Worm (Caenorhabditis elegans): Measurements from ENCODE around the gene vha-15.
A peak's percentile ranks its signal among the peaks of the same experiment; 100 is the strongest.

Gene vha-15

DNA sequence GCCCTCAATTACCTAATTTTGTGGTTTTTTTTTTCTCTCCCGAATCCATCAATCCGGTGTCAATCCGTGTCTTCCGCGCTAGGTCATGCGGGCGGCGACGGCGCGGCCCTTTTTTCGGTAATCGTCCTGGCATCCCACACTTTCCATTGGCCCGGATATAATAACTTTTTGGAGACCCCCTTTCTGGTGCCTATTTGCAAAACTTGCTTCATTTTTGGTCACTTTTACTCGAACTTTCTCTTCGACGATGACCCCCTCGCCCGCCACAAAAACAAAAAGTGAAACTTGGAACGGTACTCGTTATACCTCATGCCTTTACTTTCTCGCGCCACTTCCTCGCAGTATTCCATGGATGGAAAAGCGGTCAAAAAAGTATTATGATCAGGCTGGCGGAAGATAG lies 23.3 kb upstream of the vha-15 start:
- TF ChIP-seq pha-4 (tag; optimal IDR thresholded peaks at IDR 0.05) (no peak), nhr-23 (tag; optimal IDR thresholded peaks at IDR 0.05) (peak; percentile 77), fkh-10 (GFP tag; optimal IDR thresholded peaks at IDR 0.05) (no peak)

DNA sequence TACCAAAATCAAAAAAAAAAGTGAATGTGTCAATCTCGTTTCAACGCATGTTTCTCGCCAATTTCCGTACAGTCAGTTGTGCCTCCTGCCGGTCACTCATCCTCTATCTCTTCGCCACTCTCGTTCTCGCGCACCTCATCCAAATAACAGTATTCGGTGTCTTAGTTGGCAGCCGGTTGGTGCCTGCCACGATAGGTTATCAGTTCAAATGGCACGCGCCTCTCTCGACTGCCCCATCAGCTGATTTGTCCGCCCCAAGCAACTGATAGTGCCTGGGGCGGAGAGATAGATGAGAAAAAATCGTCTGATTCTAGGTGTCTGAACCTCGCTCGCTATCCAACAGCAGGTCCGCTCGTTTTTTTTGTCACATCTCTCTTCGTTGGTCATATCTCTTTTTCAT lies 22.6 kb upstream of the vha-15 start:
- peak; percentile 43 for TF ChIP-seq nhr-43 (tag; optimal IDR thresholded peaks at IDR 0.05; ENCODE audit: poor library complexity, severe bottlenecking)
- no peak for TF ChIP-seq hmg-11 (tag; optimal IDR thresholded peaks at IDR 0.05)
- peak; percentile 57 for TF ChIP-seq elt-2 (tag; optimal IDR thresholded peaks at IDR 0.05)
- TF ChIP-seq mdl-1 (tag; optimal IDR thresholded peaks at IDR 0.05) = peak; percentile 1
- TF ChIP-seq nhr-25 (tag; optimal IDR thresholded peaks at IDR 0.05) = peak; percentile 32
- TF ChIP-seq zag-1 (tag; optimal IDR thresholded peaks at IDR 0.05) = no peak
- TF ChIP-seq pha-4 (tag; optimal IDR thresholded peaks at IDR 0.05) = peak; percentile 22
- no peak for TF ChIP-seq jun-1 (tag; optimal IDR thresholded peaks at IDR 0.05)
- no peak for TF ChIP-seq nhr-23 (tag; optimal IDR thresholded peaks at IDR 0.05)
- no peak for TF ChIP-seq fkh-10 (GFP tag; optimal IDR thresholded peaks at IDR 0.05)
- no peak for TF ChIP-seq snpc-4 (tag; optimal IDR thresholded peaks at IDR 0.05)
- TF ChIP-seq elt-3 (tag; optimal IDR thresholded peaks at IDR 0.05) = peak in 2 of 3 experiments; percentile 76 to 86
- peak; percentile 1 for TF ChIP-seq pqm-1 (tag; optimal IDR thresholded peaks at IDR 0.05)
- TF ChIP-seq nfya-1 (tag; optimal IDR thresholded peaks at IDR 0.05; ENCODE audit: insufficient read depth) = peak; percentile 22

DNA sequence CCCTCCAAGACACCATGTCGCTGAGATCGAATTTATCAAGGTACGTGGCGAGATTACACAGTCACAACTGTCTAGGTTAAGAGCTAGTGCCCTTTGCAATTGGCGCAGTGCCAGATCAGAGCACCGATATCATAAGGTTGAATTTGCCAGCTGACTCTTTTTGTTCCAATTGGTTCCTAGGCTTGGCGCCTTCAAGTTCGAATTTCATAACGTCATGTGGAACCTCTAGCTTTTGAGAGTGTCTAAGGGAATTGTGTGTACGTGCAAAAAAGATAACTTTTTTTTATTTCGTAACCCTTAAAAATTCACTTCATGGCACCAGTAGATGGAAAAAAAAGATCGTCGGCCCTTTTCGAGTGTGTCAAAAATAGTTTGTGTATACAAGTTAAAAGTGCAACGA lies 21.5 kb upstream of the vha-15 start:
- no peak for TF ChIP-seq ztf-11 (tag; optimal IDR thresholded peaks at IDR 0.05)
- TF ChIP-seq ama-1 (optimal IDR thresholded peaks at IDR 0.05) = no peak
- TF ChIP-seq R02D3.7 (tag; optimal IDR thresholded peaks at IDR 0.05) = no peak
- TF ChIP-seq snpc-4 (tag; optimal IDR thresholded peaks at IDR 0.05) = no peak
- TF ChIP-seq nhr-43 (tag; optimal IDR thresholded peaks at IDR 0.05; ENCODE audit: poor library complexity, severe bottlenecking) = no peak
- TF ChIP-seq nhr-28 (tag; optimal IDR thresholded peaks at IDR 0.05) = no peak

DNA sequence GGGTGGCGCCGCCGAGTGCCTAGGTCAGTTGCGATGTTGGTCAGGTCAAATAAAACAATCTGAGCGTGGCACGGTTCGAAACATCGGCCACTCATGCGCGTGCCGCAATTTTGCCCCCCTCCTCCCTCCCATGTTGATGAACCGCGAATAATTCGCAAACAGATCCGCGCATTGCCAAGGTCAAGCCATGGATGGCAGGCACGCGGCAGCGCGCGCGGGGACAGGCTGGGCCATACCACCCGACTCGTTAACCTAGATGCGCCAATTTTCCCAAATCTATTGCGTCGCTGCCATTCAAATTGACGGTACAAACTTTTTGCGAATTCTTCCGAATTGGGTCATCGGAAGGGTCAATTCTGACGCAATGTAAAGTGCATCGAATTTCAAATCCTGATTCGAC lies 21.0 kb upstream of the vha-15 start:
- peak; percentile 30 for TF ChIP-seq ceh-28 (tag; optimal IDR thresholded peaks at IDR 0.05)
- TF ChIP-seq lsy-12 (tag; optimal IDR thresholded peaks at IDR 0.05) = peak; percentile 0
- TF ChIP-seq mdl-1 (tag; optimal IDR thresholded peaks at IDR 0.05) = no peak
- no peak for TF ChIP-seq pqm-1 (tag; optimal IDR thresholded peaks at IDR 0.05)
- TF ChIP-seq pha-4 (tag; optimal IDR thresholded peaks at IDR 0.05) = peak; percentile 17
- peak in 1 of 3 experiments; percentile 39 for TF ChIP-seq elt-3 (tag; optimal IDR thresholded peaks at IDR 0.05)
- TF ChIP-seq ceh-16 (tag; optimal IDR thresholded peaks at IDR 0.05) = no peak
- TF ChIP-seq nhr-25 (tag; optimal IDR thresholded peaks at IDR 0.05) = peak; percentile 74
- peak; percentile 25 for TF ChIP-seq tbx-2 (tag; optimal IDR thresholded peaks at IDR 0.05)
- TF ChIP-seq nhr-43 (tag; optimal IDR thresholded peaks at IDR 0.05; ENCODE audit: poor library complexity, severe bottlenecking) = peak; percentile 12
- TF ChIP-seq nhr-23 (tag; optimal IDR thresholded peaks at IDR 0.05) = peak; percentile 91
- TF ChIP-seq ceh-9 (tag; optimal IDR thresholded peaks at IDR 0.05) = no peak

DNA sequence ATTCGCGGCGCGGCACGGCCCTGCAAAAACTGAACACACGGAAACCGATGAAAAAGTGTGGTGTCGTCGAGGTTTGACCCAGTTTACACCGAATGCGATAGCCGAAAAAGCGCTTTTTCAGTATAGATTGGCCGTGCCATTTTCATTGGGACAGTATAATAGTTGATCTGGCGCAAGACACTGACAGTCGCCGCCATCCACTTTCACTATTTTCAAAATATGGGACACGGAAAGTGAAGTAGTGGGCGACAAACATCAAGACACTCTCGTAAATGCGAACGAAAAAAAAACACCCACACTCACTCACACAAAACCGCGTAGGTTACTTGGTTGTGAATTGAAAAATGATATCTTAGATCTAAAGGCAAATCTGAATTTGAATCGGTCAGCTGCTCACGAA lies 18.7 kb upstream of the vha-15 start:
- TF ChIP-seq skn-1 (tag; optimal IDR thresholded peaks at IDR 0.05) (no peak), elt-3 (tag; optimal IDR thresholded peaks at IDR 0.05) (peak in 1 of 3 experiments; percentile 9), ceh-28 (tag; optimal IDR thresholded peaks at IDR 0.05) (no peak), snpc-4 (tag; optimal IDR thresholded peaks at IDR 0.05) (no peak), pqm-1 (tag; optimal IDR thresholded peaks at IDR 0.05) (no peak), R02D3.7 (tag; optimal IDR thresholded peaks at IDR 0.05) (no peak), ama-1 (optimal IDR thresholded peaks at IDR 0.05) (no peak), nhr-43 (tag; optimal IDR thresholded peaks at IDR 0.05; ENCODE audit: poor library complexity, severe bottlenecking) (no peak), nhr-76 (tag; optimal IDR thresholded peaks at IDR 0.05) (no peak), fos-1 (tag; optimal IDR thresholded peaks at IDR 0.05) (no peak), fkh-10 (GFP tag; optimal IDR thresholded peaks at IDR 0.05) (no peak), nhr-23 (tag; optimal IDR thresholded peaks at IDR 0.05) (peak; percentile 78), mml-1 (tag; optimal IDR thresholded peaks at IDR 0.05) (no peak)

DNA sequence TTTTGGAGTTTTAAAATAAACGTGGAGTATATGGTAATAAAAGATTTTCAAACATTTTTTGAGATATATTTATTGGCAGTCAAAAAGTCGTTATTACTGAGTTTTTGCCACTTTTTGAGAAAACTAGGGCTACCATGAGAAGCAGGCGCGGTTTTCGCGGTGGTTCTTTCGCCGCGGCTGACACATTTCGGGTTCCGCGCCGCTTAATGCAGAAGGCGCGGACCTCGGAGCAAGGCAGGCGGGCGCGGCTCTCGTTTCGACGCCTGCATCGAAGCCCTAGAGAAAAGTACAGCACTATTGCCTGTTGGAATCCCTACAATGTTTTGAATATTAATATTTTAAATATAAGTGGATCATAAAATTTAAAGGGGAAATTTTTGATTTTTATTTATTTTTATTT lies 18.3 kb upstream of the vha-15 start:
- TF ChIP-seq mml-1 (tag; optimal IDR thresholded peaks at IDR 0.05) (no peak), snpc-4 (tag; optimal IDR thresholded peaks at IDR 0.05) (peak; percentile 50)

DNA sequence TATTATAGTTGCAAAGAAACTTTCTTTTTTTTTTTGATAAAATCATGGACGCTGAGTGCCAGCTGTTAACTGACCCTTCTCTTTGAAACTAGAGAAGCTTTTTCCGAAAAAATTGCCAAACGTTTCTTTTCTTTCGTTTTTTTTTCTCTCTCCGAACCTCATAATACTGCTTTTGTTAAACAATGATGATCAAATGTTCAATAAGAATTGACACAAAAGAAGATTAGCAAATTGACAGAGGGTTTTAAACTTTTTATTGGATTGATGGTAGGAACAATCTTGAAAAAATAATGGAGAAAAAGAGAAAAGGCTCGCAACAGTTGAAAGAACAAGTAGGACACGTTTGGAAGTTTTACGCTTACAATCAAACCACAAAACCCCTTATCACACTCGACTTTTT lies 16.9 kb upstream of the vha-15 start, which contains the start of gene hex-1:
TSS of gene hex-1 (plus strand) at position 301 of the 400 bp plus-strand sequence.
- TF ChIP-seq pha-4 (tag; optimal IDR thresholded peaks at IDR 0.05) (peak; percentile 11), ceh-82 (tag; optimal IDR thresholded peaks at IDR 0.05) (no peak)

All from whole organism, L3 larva.